Worm (Caenorhabditis elegans): ENCODE data around the gene hrpk-2.

DNA sequence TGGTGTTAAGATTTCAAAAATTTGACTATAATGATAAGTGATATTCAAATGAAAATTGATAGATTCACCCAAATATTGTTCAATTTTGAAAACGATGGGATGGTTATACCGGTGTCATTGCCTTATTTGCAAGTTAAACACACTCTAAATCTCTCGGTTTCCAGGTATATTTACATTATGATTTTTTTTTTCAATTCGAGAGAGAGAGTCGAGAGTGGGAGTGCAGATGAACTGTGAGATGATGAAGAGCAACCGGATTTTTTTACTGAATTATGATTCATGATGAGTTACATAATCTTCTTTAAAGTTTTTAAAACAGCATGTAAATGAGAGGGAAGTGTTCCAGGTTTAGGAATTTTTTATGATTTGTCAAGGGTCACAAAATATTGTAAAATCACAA lies 46.6 kb downstream of the hrpk-2 start, which contains the start of gene F44B9.10:
- TF ChIP-seq him-1 (tag; optimal IDR thresholded peaks at IDR 0.05) (no peak), dao-5 (tag; optimal IDR thresholded peaks at IDR 0.05) (no peak)

Data from whole organism, L4/young adult.